Worm (Caenorhabditis elegans) whole organism, young adult: ENCODE measurements around the gene E04F6.15.

Experiments used
- B0035.1 ChIP-seq: sonication (generic microtip); optimal IDR thresholded peaks from 2 replicates; lab custom pipeline; 2016; ENCODE audit warnings: missing genetic modification characterization, mild to moderate bottlenecking, missing compliant biosample characterization, missing genotype, missing genetic modification reagents
- B0261.1 ChIP-seq: sonication (generic microtip); optimal IDR thresholded peaks from 2 replicates; lab custom pipeline; 2016; ENCODE audit warnings: mild to moderate bottlenecking, missing genetic modification characterization, moderate library complexity, missing compliant biosample characterization
- B0336.3 ChIP-seq: fragments of 200-800 bp; sonication (Bioruptor generic); IDR thresholded peaks from 2 replicates; pipeline ENCODE4 v1.3.6; 2022; ENCODE audit warnings: missing genetic modification characterization, missing compliant biosample characterization
- F22D6.2 ChIP-seq: sonication (generic microtip); optimal IDR thresholded peaks from 2 replicates; lab custom pipeline; 2016; ENCODE audit warnings: mild to moderate bottlenecking, missing genetic modification characterization, missing compliant biosample characterization
- F33H1.4 ChIP-seq: fragments of 200-800 bp; sonication (Bioruptor generic); IDR thresholded peaks from 2 replicates; pipeline ENCODE4 v1.3.6; 2022; ENCODE audit warnings: missing genetic modification reagents, missing genetic modification characterization, missing compliant biosample characterization
- F37B4.10 ChIP-seq: fragments of 200-800 bp; sonication (Bioruptor generic); IDR thresholded peaks from 2 replicates; pipeline ENCODE4 v1.3.6; 2022; ENCODE audit warnings: missing genetic modification characterization, missing compliant biosample characterization
- F39B2.1 ChIP-seq: fragments of 200-800 bp; sonication (Bioruptor generic); IDR thresholded peaks from 2 replicates; pipeline ENCODE4 v1.3.6; 2022; ENCODE audit warnings: missing genetic modification reagents, missing genetic modification characterization, missing compliant biosample characterization
- F52B5.7 ChIP-seq: sonication (generic microtip); optimal IDR thresholded peaks from 2 replicates; lab custom pipeline; 2016; ENCODE audit warnings: mild to moderate bottlenecking, missing genetic modification characterization, missing compliant biosample characterization
- F55B11.4 ChIP-seq: sonication (generic microtip); optimal IDR thresholded peaks from 2 replicates; lab custom pipeline; 2016; ENCODE audit warnings: missing compliant biosample characterization, missing genetic modification characterization, borderline replicate concordance; ENCODE audit not compliant: insufficient read depth
- T07F8.4 ChIP-seq: sonication (generic microtip); optimal IDR thresholded peaks from 2 replicates; lab custom pipeline; 2016; ENCODE audit warnings: mild to moderate bottlenecking, missing genetic modification characterization, moderate library complexity, missing compliant biosample characterization
- T26A5.8 ChIP-seq: sonication (generic microtip); optimal IDR thresholded peaks from 2 replicates; lab custom pipeline; 2016; ENCODE audit warnings: missing genetic modification characterization, missing compliant biosample characterization
- Y56A3A.18 ChIP-seq: fragments of 200-800 bp; sonication (Bioruptor generic); IDR thresholded peaks from 2 replicates; pipeline ENCODE4 v1.3.6; 2022; ENCODE audit warnings: missing genetic modification reagents, missing genetic modification characterization, missing compliant biosample characterization
- atf-7 ChIP-seq: sonication (generic microtip); optimal IDR thresholded peaks from 2 replicates; lab custom pipeline; 2017; ENCODE audit warnings: mild to moderate bottlenecking, missing genetic modification characterization, missing compliant biosample characterization
- bed-2 ChIP-seq: fragments of 200-800 bp; sonication (Bioruptor generic); IDR thresholded peaks from 2 replicates; pipeline ENCODE4 v1.3.6; 2022; ENCODE audit warnings: missing genetic modification reagents, missing genetic modification characterization, missing compliant biosample characterization
- cebp-1 ChIP-seq, 2 experiments: fragments of 200-800 bp in 1 of 2; sonication (Bioruptor generic) in 1 of 2; sonication (generic microtip) in 1 of 2; IDR thresholded peaks in 1 of 2; optimal IDR thresholded peaks in 1 of 2; 2 replicates each; pipeline versions ENCODE4 v1.3.6 to Lab custom; 2017 to 2022; ENCODE audit warnings: missing compliant biosample characterization in 2 of 2, missing genetic modification characterization in 2 of 2, mild to moderate bottlenecking in 1 of 2, missing genetic modification reagents in 1 of 2, moderate library complexity in 1 of 2
- cebp-2 ChIP-seq: fragments of 200-800 bp; sonication (Bioruptor generic); IDR thresholded peaks from 2 replicates; pipeline ENCODE4 v1.3.6; 2022; ENCODE audit warnings: missing genetic modification characterization, missing compliant biosample characterization
- chd-7 ChIP-seq: sonication (generic microtip); optimal IDR thresholded peaks from 2 replicates; lab custom pipeline; 2016; ENCODE audit warnings: mild to moderate bottlenecking, missing genetic modification characterization, moderate library complexity, missing compliant biosample characterization
- die-1 ChIP-seq: sonication (generic microtip); optimal IDR thresholded peaks from 2 replicates; lab custom pipeline; 2016; ENCODE audit warnings: missing genotype, mild to moderate bottlenecking, missing genetic modification characterization, missing compliant biosample characterization
- dox-1 ChIP-seq: fragments of 200-800 bp; sonication (Bioruptor generic); IDR thresholded peaks from 2 replicates; pipeline ENCODE4 v1.3.6; 2022; ENCODE audit warnings: missing genetic modification reagents, missing genetic modification characterization, missing compliant biosample characterization
- efl-1 ChIP-seq: fragments of 150-350 bp; optimal IDR thresholded peaks from 2 replicates; lab custom pipeline; 2014; ENCODE audit warnings: missing biosample characterization, missing genetic modification reagents, missing genetic modification characterization
- ets-4 ChIP-seq: fragments of 200-800 bp; sonication (Bioruptor generic); optimal IDR thresholded peaks from 2 replicates; lab custom pipeline; 2018; ENCODE audit warnings: mild to moderate bottlenecking, missing genetic modification characterization, missing compliant biosample characterization
- fkh-3 ChIP-seq: sonication (generic microtip); optimal IDR thresholded peaks from 2 replicates; lab custom pipeline; 2016; ENCODE audit warnings: mild to moderate bottlenecking, missing genetic modification characterization, missing compliant biosample characterization
- him-1 ChIP-seq: sonication (generic microtip); optimal IDR thresholded peaks from 2 replicates; lab custom pipeline; 2016; ENCODE audit warnings: missing genotype, missing genetic modification reagents, missing genetic modification characterization, missing compliant biosample characterization
- hlh-26 ChIP-seq: fragments of 200-800 bp; sonication (Bioruptor generic); conservative IDR thresholded peaks from 2 replicates; pipeline ENCODE4 v1.3.6; 2022; ENCODE audit warnings: missing genetic modification reagents, missing genetic modification characterization, missing compliant biosample characterization
- hmg-20 ChIP-seq: fragments of 200-800 bp; sonication (Bioruptor generic); IDR thresholded peaks from 2 replicates; pipeline ENCODE4 v1.3.6; 2022; ENCODE audit warnings: missing genetic modification reagents, missing genetic modification characterization, missing compliant biosample characterization
- hrde-1 ChIP-seq: sonication (generic microtip); optimal IDR thresholded peaks from 2 replicates; lab custom pipeline; 2016; ENCODE audit warnings: missing genetic modification characterization, mild to moderate bottlenecking, missing compliant biosample characterization, moderate library complexity, missing genotype, missing genetic modification reagents, borderline replicate concordance
- hsf-1 ChIP-seq: fragments of 200-800 bp; sonication (Bioruptor generic); IDR thresholded peaks from 2 replicates; pipeline ENCODE4 v1.3.6; 2022; ENCODE audit warnings: missing genetic modification reagents, missing genetic modification characterization, missing compliant biosample characterization
- lin-26 ChIP-seq: fragments of 200-800 bp; sonication (Bioruptor generic); IDR thresholded peaks from 2 replicates; pipeline ENCODE4 v1.3.6; 2022; ENCODE audit warnings: missing genetic modification reagents, missing genetic modification characterization, missing compliant biosample characterization
- lin-40 ChIP-seq: sonication (generic microtip); optimal IDR thresholded peaks from 2 replicates; lab custom pipeline; 2016; ENCODE audit warnings: missing genetic modification characterization, mild to moderate bottlenecking, missing compliant biosample characterization, missing genotype, missing genetic modification reagents
- lir-1 ChIP-seq: fragments of 200-800 bp; sonication (Bioruptor generic); conservative IDR thresholded peaks from 2 replicates; pipeline ENCODE4 v1.3.6; 2022; ENCODE audit warnings: missing genetic modification reagents, missing genetic modification characterization, missing compliant biosample characterization
- lsy-27 ChIP-seq: sonication (generic microtip); optimal IDR thresholded peaks from 2 replicates; lab custom pipeline; 2017; ENCODE audit warnings: missing genetic modification characterization, mild to moderate bottlenecking, missing compliant biosample characterization, antibody characterized with exemption, missing genotype, borderline replicate concordance; ENCODE audit not compliant: insufficient read depth
- madf-8 ChIP-seq: fragments of 200-800 bp; sonication (Bioruptor generic); conservative IDR thresholded peaks from 2 replicates; pipeline ENCODE4 v1.3.6; 2022; ENCODE audit warnings: missing genetic modification reagents, missing genetic modification characterization, missing compliant biosample characterization
- mcd-1 ChIP-seq: fragments of 200-800 bp; sonication (Bioruptor generic); IDR thresholded peaks from 2 replicates; pipeline ENCODE4 v1.3.6; 2022; ENCODE audit warnings: missing genetic modification reagents, missing genetic modification characterization, missing compliant biosample characterization
- nhr-120 ChIP-seq: fragments of 200-800 bp; sonication (Bioruptor generic); IDR thresholded peaks from 2 replicates; pipeline ENCODE4 v1.3.6; 2022; ENCODE audit warnings: missing genetic modification characterization, missing compliant biosample characterization
- nhr-179 ChIP-seq: sonication (generic microtip); optimal IDR thresholded peaks from 2 replicates; lab custom pipeline; 2016; ENCODE audit warnings: mild to moderate bottlenecking, missing genetic modification characterization, missing compliant biosample characterization
- rcor-1 ChIP-seq: fragments of 200-800 bp; sonication (Bioruptor generic); IDR thresholded peaks from 2 replicates; pipeline ENCODE4 v1.3.6; 2022; ENCODE audit warnings: missing genetic modification reagents, missing genetic modification characterization, missing compliant biosample characterization
- repo-1 ChIP-seq: sonication (generic microtip); optimal IDR thresholded peaks from 2 replicates; lab custom pipeline; 2017; ENCODE audit warnings: mild to moderate bottlenecking, missing genetic modification characterization, missing compliant biosample characterization
- rpc-1 ChIP-seq, 2 experiments: fragments of 150-350 bp in 1 of 2; sonication (generic microtip) in 1 of 2; optimal IDR thresholded peaks; 2 replicates each; lab custom pipeline; 2014 to 2018; ENCODE audit warnings: missing biosample characterization in 1 of 2, missing genetic modification characterization in 1 of 2, missing genetic modification reagents in 1 of 2, missing genotype in 1 of 2
- tbp1 ChIP-seq: fragments of 200-800 bp; sonication (Bioruptor generic); optimal IDR thresholded peaks from 2 replicates; lab custom pipeline; 2018; ENCODE audit warnings: mild to moderate bottlenecking, missing genetic modification characterization, missing compliant biosample characterization
- tlf-1 ChIP-seq: fragments of 200-800 bp; sonication (Bioruptor generic); optimal IDR thresholded peaks from 2 replicates; lab custom pipeline; 2018; ENCODE audit warnings: mild to moderate bottlenecking, missing genetic modification characterization, missing compliant biosample characterization
- unc-130 ChIP-seq: sonication (generic microtip); optimal IDR thresholded peaks from 2 replicates; lab custom pipeline; 2016; ENCODE audit warnings: missing genetic modification reagents, missing genetic modification characterization, missing compliant biosample characterization
- xnd-1 ChIP-seq: sonication (generic microtip); optimal IDR thresholded peaks from 2 replicates; lab custom pipeline; 2016; ENCODE audit warnings: missing genotype, missing genetic modification reagents, missing genetic modification characterization, missing compliant biosample characterization
- zim-3 ChIP-seq: sonication (generic microtip); optimal IDR thresholded peaks from 2 replicates; lab custom pipeline; 2017; ENCODE audit warnings: mild to moderate bottlenecking, missing genetic modification characterization, moderate library complexity, missing compliant biosample characterization
- ztf-18 ChIP-seq: sonication (generic microtip); optimal IDR thresholded peaks from 2 replicates; lab custom pipeline; 2016; ENCODE audit warnings: missing genotype, mild to moderate bottlenecking, missing genetic modification characterization, missing compliant biosample characterization
- ztf-25 ChIP-seq: fragments of 200-800 bp; sonication (Bioruptor generic); IDR thresholded peaks from 2 replicates; pipeline ENCODE4 v1.3.6; 2022; ENCODE audit warnings: missing genetic modification reagents, missing genetic modification characterization, missing compliant biosample characterization
- ztf-6 ChIP-seq: fragments of 200-800 bp; sonication (Bioruptor generic); IDR thresholded peaks from 2 replicates; pipeline ENCODE4 v1.3.6; 2022; ENCODE audit warnings: missing genetic modification reagents, missing genetic modification characterization, missing compliant biosample characterization

The E04F6.15 gene

DNA sequence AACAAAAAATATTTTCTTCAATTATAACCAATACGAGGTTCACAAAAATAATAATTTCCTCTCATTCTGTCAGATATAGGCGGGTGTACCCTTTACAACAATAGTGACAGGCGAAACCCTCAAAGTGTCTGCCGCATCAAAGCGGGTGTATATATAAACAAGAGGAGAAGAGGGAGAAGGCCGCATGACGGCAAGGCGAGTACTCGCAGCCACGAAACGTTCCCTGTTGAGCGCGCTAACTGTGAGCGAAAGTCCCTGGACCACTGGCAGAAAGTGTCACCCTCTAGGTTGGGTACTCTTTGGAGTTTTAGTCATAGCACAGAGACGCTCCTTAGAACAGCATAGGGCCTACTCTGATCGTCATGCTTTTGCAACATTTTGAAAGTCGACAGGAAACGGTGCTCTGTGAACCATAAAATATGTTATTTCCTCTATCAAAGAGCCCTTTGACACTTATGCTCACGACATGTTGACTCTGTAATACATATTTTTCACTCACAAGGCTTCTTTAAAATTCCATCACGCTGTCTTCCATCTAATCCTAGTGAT lies 10.0 kb downstream of the E04F6.15 start, which contains the start of gene pcrg-1 (continued):
- TF ChIP-seq fkh-3 (tag; lab: Kevin White, UChicago): peak; percentile 68
- TF ChIP-seq B0261.1 (tag; lab: Kevin White, UChicago): peak; percentile 73
- peak; percentile 80 for TF ChIP-seq ztf-25 (GFP tag; lab: Robert Waterston, UW)
- TF ChIP-seq tlf-1: peak; percentile 82
- TF ChIP-seq zim-3 (tag; lab: Kevin White, UChicago): peak; percentile 82
- no peak for TF ChIP-seq nhr-179 (tag; lab: Kevin White, UChicago)
- TF ChIP-seq T07F8.4 (tag; lab: Kevin White, UChicago): peak; percentile 80
- TF ChIP-seq cebp-1 (GFP tag; IDR thresholded peaks at IDR 0.05; lab: Robert Waterston, UW): peak; percentile 22; the same call in 1 of the 2 replicates
- TF ChIP-seq cebp-1 (tag; optimal IDR thresholded peaks at IDR 0.05; lab: Kevin White, UChicago): no peak
- TF ChIP-seq hrde-1 (tag; lab: Kevin White, UChicago): peak; percentile 30
- TF ChIP-seq F39B2.1 (GFP tag; lab: Robert Waterston, UW): 0 out of 2 replicates have a peak, but pooled peaks have one; percentile 11
- TF ChIP-seq rcor-1 (GFP tag; lab: Robert Waterston, UW): peak; percentile 62
- TF ChIP-seq B0336.3: peak; percentile 89
- peak; percentile 87 for TF ChIP-seq repo-1 (tag; lab: Kevin White, UChicago)
- TF ChIP-seq T26A5.8: peak; percentile 74
- peak; percentile 87 for TF ChIP-seq tbp1
- peak; percentile 87 for TF ChIP-seq rpc-1 (optimal IDR thresholded peaks at IDR 0.05; lab: Kevin White, UChicago)
- peak; percentile 84 for TF ChIP-seq rpc-1 (tag; optimal IDR thresholded peaks at IDR 0.05; lab: Kevin White, UChicago)
- TF ChIP-seq lin-26 (GFP tag; lab: Robert Waterston, UW): peak; percentile 95
- TF ChIP-seq ztf-6 (GFP tag; lab: Robert Waterston, UW): peak; percentile 47; the same call in 1 of the 2 replicates
- TF ChIP-seq chd-7 (tag; lab: Kevin White, UChicago): peak; percentile 93
- TF ChIP-seq die-1 (tag; lab: Kevin White, UChicago): peak; percentile 91
- peak; percentile 65 for TF ChIP-seq hsf-1
- TF ChIP-seq hlh-26: peak; percentile 76; the same call in 1 of the 2 replicates
- peak; percentile 93 for TF ChIP-seq F52B5.7 (tag; lab: Kevin White, UChicago)
- TF ChIP-seq lsy-27 (tag; lab: Kevin White, UChicago): peak; percentile 50
- TF ChIP-seq bed-2 (GFP tag; lab: Robert Waterston, UW): peak; percentile 75; the same call in 1 of the 2 replicates
- no peak for TF ChIP-seq unc-130 (GFP tag; lab: Kevin White, UChicago)
- TF ChIP-seq efl-1 (GFP tag; lab: Kevin White, UChicago): no peak
- TF ChIP-seq xnd-1: peak; percentile 31
- TF ChIP-seq B0035.1: peak; percentile 16
- TF ChIP-seq F33H1.4 (GFP tag; lab: Robert Waterston, UW): peak; percentile 48; the same call in 1 of the 2 replicates
- TF ChIP-seq lir-1 (GFP tag; lab: Robert Waterston, UW): 0 out of 2 replicates have a peak, but pooled peaks have one; percentile 40
- TF ChIP-seq ets-4 (GFP tag; lab: Kevin White, UChicago): peak; percentile 73

DNA sequence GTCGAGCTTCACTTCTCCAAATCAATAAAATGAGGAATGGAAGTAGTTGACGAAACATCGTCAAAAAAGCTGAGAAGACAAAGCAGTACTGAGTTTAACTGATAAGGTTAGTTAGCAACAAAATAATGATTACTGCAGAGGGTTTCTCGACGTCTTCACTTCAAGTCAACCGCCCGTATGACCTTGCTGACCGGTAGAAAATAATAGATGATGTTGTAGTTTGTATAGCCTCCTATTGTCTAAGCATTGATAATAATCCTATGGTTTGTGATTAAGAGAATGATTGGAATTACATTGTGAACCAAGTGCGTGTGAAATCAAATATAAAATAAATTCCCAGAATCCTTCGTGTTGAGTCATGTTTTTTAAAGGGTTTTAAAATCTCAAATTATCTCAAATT lies 10.8 kb downstream of the E04F6.15 start, which contains the start of gene E04F6.6:
E04F6.6 (minus strand) TSS at position 258 of the 400 bp plus-strand sequence.
- no peak for TF ChIP-seq Y56A3A.18 (GFP tag; lab: Robert Waterston, UW)
- no peak for TF ChIP-seq ztf-18
- TF ChIP-seq B0336.3: no peak
- no peak for TF ChIP-seq dox-1 (GFP tag; lab: Robert Waterston, UW)
- no peak for TF ChIP-seq madf-8
- no peak for TF ChIP-seq cebp-2
- no peak for TF ChIP-seq F55B11.4 (tag; lab: Kevin White, UChicago)
- no peak for TF ChIP-seq hrde-1 (tag; lab: Kevin White, UChicago)
- no peak for TF ChIP-seq hmg-20
- no peak for TF ChIP-seq lin-40 (tag; lab: Kevin White, UChicago)
- no peak for TF ChIP-seq F22D6.2
- TF ChIP-seq ztf-25 (GFP tag; lab: Robert Waterston, UW): no peak
- no peak for TF ChIP-seq mcd-1 (GFP tag; lab: Robert Waterston, UW)
- no peak for TF ChIP-seq him-1 (tag; lab: Kevin White, UChicago)
- TF ChIP-seq nhr-120: no peak
- no peak for TF ChIP-seq atf-7
- TF ChIP-seq F37B4.10 (GFP tag; lab: Robert Waterston, UW): no peak
